Worm (Caenorhabditis elegans) whole organism, dauer: ENCODE data around the gene F13E9.11.

Experiments
- unc-62 ChIP-seq: sonication (generic microtip); optimal IDR thresholded peaks from 2 replicates; lab custom pipeline; 2017; ENCODE audit warnings: missing biosample characterization, missing genetic modification reagents, missing genetic modification characterization

Gene F13E9.11

DNA sequence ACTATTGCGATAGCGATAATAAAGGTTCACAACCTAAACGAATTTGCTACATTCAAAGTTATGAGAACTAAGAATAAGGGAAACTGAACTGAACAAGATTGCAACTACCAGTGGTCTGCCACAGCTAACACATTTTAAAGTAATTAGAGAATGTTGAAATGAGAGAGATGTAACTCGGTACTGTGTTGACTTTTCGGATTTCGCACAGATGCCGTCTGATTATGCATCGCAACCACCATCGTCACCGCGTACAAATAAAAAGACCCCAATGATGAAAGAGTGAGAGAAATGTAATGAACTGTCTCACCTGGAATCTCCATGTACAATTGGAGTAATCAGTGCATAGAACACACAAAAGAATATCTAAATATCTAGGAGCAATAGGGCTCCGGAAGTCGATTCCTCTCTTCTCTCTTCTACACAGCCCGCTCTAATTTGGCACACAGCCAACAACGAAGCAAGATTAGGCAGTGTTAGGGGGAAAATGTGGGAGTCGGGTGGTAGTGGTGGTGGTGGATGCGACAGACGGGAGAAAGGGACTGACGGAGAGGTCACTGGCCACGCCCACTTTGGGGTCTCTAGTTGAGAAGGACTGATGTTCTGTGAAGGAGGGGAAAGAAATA, at the start of gene F13E9.11:
F13E9.11 (minus strand) TSS at position 507 of the 623 bp plus-strand sequence.
- TF ChIP-seq unc-62: no peak

DNA sequence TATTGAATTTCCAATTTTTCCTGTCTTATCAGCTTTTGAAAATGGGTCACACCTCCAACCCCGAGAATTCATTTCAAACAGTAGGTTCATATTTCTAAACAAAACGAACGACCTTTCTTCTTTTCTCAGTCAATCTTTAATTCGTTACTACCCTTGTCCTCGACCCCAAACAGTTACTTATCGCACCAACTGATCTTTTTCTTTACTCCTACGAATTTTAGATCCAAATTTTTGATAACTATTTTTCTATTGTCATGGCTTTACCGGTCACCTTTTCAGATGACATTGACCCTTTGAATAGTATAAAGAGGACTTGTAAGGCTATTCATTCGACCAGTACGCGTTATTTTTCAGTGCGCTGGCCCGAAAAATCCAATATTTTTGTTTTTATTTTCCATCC, 47.2 kb upstream of the F13E9.11 start:
- no peak for TF ChIP-seq unc-62

DNA sequence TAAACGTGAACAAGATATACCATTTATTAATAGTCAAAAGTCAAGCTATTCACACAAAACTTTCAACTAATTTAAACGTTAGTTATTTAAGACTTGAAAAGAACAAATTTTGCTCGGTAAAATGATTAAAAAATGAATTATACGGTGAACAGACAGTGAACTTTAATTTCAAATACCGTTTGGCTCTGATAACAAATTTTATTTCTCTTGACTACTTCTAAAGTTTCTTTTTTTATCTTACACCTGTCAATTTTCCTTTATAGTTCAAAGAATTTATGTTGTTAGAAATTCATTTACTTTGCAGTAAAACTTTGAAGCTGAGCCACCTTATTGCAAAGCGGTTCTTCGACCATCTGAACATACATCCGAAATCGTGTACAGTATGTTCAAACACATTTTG, 46.5 kb upstream of the F13E9.11 start, which contains the start of gene ZK593.3:
ZK593.3 (plus strand) TSS at position 301 of the 400 bp plus-strand sequence.
- TF ChIP-seq unc-62: no peak

DNA sequence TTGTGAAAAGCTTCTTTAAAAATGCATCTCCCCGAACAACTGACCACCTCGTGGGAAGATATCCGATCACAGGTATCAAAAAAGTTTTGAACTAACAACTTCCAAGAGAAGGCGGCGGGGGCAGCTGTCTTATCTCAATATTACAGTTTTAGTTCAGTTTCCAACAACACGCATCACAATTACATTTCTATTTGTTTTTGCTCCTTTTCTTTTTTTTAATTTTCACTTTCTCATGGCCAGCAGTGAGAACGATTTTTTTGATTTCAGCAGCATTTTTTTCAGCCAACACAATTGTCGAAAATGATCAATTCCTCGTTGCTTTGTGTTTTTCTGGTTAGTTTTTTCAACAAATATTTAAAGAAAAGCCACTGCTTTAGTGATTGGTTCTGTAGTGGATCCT, 44.1 kb upstream of the F13E9.11 start, which contains the start of gene ZK593.2:
ZK593.2 (plus strand) TSS at position 301 of the 400 bp plus-strand sequence.
- no peak for TF ChIP-seq unc-62

DNA sequence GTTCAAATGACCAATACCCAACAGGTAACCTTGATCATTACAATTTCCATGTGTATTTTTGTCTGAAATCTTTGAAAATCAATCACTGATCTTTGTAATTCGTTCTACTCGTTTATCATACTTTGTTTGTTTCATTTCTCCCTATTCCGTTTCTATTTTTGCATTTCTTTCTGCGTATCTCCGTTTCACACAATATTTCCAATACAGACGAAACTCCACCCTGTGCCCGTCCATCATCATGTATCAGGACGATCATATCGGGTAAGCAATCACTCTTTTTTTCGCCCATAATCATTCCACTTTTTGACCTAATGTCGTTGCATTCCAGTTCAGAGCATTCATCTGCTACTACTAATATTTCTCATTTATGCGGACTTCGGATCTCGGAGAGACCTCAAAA, 40.8 kb upstream of the F13E9.11 start, which contains the start of gene pyk-2:
pyk-2 (plus strand) TSS at position 206 of the 400 bp plus-strand sequence.
- no peak for TF ChIP-seq unc-62

DNA sequence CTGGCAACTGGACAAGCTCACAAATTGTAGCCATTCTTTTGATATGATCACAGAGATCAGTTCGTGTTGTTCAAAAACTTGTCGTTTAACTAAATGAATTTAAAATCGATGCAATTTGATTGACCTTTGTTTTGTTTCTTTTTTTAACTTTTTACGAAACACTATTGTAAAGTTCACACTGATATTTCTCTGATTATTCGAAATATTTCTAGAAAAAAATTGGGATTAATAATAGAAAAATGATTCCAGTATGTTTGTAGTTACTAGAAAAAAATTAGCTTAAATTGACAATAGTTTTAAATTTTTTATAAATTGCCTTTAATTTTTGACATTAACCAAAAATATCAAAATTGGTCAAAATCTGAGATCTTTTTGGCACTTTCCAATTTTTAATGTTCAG, 40.3 kb upstream of the F13E9.11 start, which contains the start of gene ZK596.2:
ZK596.2 (minus strand) TSS at position 101 of the 400 bp plus-strand sequence.
- TF ChIP-seq unc-62: no peak

DNA sequence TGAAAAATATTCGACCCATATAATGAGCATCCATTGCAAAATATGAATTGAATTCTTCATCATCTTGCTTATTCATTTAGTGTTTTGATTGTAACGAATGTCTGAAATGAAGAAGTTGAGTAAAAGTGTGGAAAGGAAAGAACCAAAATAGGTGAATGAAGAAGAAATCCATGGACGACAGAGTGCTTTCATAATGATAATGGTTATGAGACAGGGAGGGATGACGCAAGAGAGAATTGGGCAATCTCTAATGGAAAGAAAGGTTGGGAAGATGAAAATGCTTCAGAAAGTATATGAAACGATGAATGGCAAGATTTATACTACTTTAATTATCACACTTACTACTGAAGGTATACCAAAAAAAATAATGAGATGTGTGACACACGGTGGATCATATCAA, 35.3 kb upstream of the F13E9.11 start, which contains the start of gene ZK596.3:
ZK596.3 (minus strand) TSS at position 101 of the 400 bp plus-strand sequence.
- no peak for TF ChIP-seq unc-62

DNA sequence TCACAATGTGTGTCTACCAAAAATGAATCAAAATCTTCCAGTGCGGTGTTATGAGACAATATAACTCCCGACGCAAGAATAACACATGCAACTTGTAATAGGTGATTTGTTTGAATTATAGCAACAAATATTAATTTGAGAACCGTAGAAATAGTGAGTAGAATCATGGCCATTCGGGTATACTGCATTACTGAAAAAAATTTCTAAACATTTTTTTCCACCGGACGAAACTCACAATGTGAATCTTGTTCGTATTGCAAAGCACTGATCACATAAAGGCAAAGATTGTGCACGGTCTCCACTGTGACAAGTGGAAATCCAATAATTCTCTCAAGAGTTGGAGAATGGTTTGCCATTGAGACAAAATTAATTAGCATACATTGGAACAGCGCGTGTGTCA, 33.5 kb upstream of the F13E9.11 start:
- TF ChIP-seq unc-62: no peak

DNA sequence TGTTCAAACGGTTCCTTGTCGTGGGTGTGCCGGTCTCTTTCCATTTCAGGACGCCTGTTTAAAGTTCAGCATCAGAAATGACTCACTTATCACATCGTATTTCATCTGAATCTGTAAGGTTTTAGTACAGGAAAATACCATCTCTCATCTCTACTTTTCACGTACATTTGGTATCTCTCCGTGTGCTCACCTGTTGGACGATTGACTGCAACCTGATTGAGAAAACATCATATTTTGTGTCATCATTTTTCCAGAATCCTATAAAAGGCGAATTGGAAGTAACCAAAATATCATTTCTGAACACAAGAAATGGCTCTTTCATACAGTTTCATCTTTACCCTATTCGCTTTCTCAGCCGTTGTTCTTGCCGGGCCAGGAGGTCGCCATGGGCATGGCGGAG, 31.1 kb upstream of the F13E9.11 start, which contains the start of gene srlf-30:
srlf-30 (plus strand) TSS at position 301 of the 400 bp plus-strand sequence.
- TF ChIP-seq unc-62: no peak

DNA sequence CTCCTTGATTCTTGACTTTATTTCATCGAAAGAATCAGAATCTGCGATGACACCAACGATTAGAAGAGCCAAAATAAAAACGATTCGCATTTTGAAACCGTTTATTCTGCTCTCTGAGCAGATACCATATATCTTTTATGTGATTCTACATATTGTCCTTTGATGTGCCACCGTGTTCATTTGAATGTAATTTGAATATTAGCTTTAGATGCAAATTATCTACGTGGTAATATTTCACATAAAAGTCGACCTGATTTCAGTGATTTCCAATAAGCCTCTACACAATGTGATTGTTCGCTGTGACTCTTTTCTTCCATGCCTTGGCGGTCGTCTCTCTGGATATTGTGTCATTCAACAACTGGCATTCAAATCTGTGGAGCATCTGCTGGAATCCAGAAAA, 30.2 kb upstream of the F13E9.11 start, which contains the start of the genes F13E9.9 and F13E9.19:
F13E9.9 (minus strand) TSS at position 101 of the 400 bp plus-strand sequence.
F13E9.19 (plus strand) TSS at position 316 of the 400 bp plus-strand sequence.
- TF ChIP-seq unc-62: no peak

DNA sequence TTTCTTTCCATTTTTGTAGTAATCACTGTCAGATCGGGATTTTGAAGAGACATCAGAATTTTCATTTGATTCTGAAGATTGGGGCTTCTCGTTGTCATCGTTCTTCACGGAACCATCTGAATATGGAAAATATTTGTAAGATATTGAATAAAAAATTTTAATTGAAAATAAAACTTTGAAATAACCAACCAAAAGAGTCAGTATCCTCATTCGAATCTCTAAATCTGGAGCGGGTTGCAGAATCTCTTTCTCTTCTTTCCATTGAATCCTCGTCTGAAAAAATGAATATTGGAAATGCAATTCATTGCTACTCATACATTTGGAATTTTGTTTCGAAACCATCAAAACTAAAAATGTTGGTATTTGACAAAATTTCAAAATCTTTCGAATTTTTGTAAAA, 29.2 kb upstream of the F13E9.11 start:
- TF ChIP-seq unc-62: no peak

DNA sequence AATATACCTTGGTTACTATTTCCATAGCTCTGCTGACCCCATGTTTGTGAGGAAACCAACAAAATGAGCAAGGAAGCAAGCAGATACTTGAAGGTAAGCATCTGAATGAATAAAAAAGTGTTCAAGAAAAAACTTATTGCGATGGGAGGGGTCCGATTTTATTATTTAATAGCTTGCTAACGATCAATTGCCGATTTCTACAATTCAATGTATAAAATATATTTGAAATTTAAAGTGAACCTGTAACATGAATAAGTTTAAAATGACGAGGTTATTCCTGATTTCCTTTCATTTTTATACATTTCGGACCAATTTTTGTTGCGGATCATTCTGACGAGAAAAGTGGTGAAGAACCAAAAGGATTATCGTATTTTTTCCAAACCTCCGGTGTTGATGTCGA, 27.6 kb upstream of the F13E9.11 start, which contains the start of gene srlf-13:
srlf-13 (minus strand) TSS at position 101 of the 400 bp plus-strand sequence.
- TF ChIP-seq unc-62: no peak

DNA sequence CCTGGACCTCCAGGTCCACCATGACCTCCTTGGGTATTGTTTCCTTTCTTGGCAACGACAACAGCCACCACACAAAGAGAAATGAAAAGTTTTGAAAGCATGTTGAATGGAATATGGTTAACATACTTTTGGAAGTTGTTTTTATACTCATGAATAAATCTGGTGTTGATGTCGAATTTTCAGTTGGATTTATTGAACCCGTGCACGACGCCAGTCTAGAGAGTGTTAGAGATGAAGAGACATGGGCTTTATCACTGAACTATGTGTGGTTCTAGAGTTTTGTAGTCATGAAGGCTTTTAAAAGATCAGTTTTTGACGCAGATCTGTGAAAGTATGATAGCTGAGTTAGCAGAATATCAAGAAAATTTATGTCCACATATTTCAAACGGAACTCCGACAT, 25.3 kb upstream of the F13E9.11 start, which contains the start of gene srlf-14:
srlf-14 (minus strand) TSS at position 101 of the 400 bp plus-strand sequence.
- TF ChIP-seq unc-62: no peak

DNA sequence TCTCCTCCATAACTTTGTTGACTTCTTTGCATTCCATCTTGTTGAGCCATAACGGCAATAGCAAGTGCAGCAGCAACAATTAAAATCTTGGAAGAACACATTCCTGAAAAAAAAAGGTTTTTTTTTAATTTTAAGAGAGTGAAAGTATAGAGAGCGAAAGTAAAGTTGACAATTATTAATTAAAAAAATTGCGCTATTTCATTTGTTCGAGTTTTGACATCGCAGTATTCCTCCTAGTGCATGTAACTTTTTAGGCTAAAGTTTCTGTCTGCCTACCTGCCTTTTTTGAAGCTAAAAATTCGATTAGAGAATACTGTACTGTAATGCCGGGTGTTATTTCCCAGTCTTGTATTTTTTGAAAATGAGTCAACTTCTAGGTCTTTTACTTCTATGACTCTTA, 23.1 kb upstream of the F13E9.11 start, which contains the start of gene srlf-12:
srlf-12 (minus strand) TSS at position 101 of the 400 bp plus-strand sequence.
- TF ChIP-seq unc-62: no peak

DNA sequence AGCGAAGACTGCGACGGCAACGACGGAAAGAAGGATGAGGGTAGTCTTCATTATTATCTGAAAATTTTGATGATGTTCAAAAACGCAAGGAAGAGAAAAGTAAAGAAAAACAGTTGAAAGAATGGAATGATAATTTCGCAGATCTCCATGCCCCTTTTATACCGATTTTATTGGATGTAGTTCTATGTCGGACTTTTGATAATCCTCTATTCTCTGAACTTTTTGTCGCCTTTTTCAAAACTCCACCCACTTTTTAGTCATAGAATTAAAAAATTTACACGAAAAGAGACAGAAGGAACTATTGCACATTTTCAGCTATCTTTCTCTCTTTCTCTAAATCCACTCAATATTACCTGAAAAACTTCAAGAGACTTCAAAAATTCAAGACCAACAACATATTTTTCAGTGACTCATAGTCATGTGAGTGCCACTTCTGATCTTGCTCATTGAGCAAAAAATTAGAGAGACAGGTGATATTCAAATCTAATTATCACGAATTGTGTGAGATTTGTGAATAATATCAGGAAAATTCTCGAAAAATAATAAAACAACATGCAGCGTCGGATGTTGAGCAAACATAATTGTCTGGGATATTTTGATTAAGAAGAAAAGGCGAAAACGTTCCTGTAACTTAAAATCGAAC, 21.0 kb upstream of the F13E9.11 start, which contains the start of gene F13E9.15:
F13E9.15 (minus strand) TSS at position 51 of the 643 bp plus-strand sequence.
- no peak for TF ChIP-seq unc-62

DNA sequence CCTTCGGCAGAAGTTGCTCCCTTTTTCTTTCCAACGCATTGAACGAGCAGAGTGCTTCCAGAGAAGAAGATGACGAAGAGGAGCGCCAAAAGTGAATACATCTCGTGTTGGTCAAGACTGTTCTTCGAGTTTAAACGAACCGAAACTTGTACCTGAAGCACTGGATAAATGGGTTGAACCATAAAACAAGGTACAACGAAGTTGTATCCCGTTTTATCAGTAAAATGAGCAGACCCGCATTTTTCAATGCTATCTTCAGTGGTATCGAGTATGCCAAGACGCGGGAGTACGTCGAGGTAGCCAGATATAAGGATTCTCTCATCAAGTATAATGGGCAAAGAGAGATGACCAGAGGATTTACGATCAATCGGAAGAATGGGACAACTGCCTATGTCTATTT, 18.4 kb upstream of the F13E9.11 start, which contains the start of gene F13E9.16:
F13E9.16 (minus strand) TSS at position 101 of the 400 bp plus-strand sequence.
- TF ChIP-seq unc-62: no peak

DNA sequence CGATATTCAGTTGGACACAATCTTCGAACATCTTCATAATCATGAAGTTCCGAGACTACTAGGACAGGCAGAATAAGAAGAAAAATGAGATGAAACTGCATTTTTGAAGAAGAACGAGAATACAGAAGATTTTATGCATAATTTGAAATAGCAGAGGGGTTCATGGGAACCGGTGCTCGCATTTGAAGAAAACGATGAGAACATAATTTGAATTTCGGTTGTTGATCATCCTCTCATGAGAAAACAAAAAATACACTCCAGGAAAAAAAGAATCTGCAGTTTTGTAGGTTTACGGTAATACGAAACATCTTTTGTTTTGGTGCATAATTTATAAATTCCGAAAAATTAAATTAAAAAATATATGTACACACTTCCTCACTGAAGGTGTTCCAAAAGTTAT, 17.0 kb upstream of the F13E9.11 start, which contains the start of gene srlf-11:
srlf-11 (minus strand) TSS at position 101 of the 400 bp plus-strand sequence.
- no peak for TF ChIP-seq unc-62
